Fruit fly (Drosophila melanogaster) whole organism, adult: ENCODE data around the gene Mp.

ENCODE experiments used
- CG14711 ChIP-seq: fragments of 200-800 bp; sonication (Bioruptor generic); optimal IDR thresholded peaks from 2 replicates; lab custom pipeline; 2018; ENCODE audit warnings: missing biosample characterization, mild to moderate bottlenecking, missing genetic modification characterization, moderate library complexity
- CG1620 ChIP-seq: fragments of 200-800 bp; sonication (Bioruptor generic); optimal IDR thresholded peaks from 2 replicates; lab custom pipeline; 2016; ENCODE audit warnings: missing biosample characterization, missing genetic modification characterization
- CG33017 ChIP-seq: fragments of 200-800 bp; sonication (Bioruptor generic); optimal IDR thresholded peaks from 2 replicates; lab custom pipeline; 2018; ENCODE audit warnings: missing biosample characterization, mild to moderate bottlenecking, missing genetic modification characterization, moderate library complexity
- CG5204 ChIP-seq: fragments of 200-800 bp; sonication (Bioruptor generic); optimal IDR thresholded peaks from 2 replicates; lab custom pipeline; 2016; ENCODE audit warnings: missing biosample characterization, missing genetic modification characterization
- Clk ChIP-seq: fragments of 200-800 bp; sonication (Bioruptor generic); optimal IDR thresholded peaks from 2 replicates; lab custom pipeline; 2017; ENCODE audit warnings: missing biosample characterization, missing genetic modification characterization
- bab1 ChIP-seq: fragments of 200-800 bp; sonication (Bioruptor generic); optimal IDR thresholded peaks from 3 replicates; lab custom pipeline; 2019; ENCODE audit warnings: missing biosample characterization, mild to moderate bottlenecking, missing genetic modification characterization, moderate library complexity
- kay ChIP-seq: fragments of 200-800 bp; sonication (Bioruptor generic); peaks from one replicate; lab custom pipeline; 2016; ENCODE audit warnings: missing biosample characterization, missing genetic modification characterization, borderline replicate concordance
- pad ChIP-seq: fragments of 200-800 bp; sonication (Bioruptor generic); optimal IDR thresholded peaks from 3 replicates; lab custom pipeline; 2017; ENCODE audit warnings: missing biosample characterization, missing genetic modification characterization, mild to moderate bottlenecking, moderate library complexity, missing genetic modification reagents
- toe ChIP-seq: fragments of 200-800 bp; sonication (Bioruptor generic); optimal IDR thresholded peaks from 2 replicates; lab custom pipeline; 2016; ENCODE audit warnings: missing biosample characterization, missing genetic modification characterization

DNA sequence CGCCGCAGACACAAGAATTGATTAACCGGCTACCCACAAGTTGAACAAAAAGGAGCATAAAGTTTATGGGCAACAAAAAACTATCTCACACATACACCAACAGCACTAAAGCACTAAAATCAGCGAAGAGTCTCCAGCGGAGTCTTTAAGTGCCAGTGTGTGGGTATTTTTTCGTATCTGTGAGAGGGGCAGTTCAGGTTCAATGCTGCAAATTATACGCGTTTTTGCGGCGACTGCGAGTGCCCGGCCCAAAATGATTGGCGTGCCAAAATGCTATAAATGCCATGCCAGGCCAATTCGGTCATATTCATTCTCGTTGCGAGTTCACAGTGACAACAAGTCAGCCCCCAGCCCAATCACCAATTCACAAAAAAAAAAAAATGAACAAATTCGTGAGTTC lies 94.3 kb downstream of the Mp start, which contains the start of gene Cpr65Ec:
- TF ChIP-seq pad (GFP tag; lab: Kevin White, UChicago): no peak
- TF ChIP-seq CG33017 (tag; lab: Kevin White, UChicago): no peak
- TF ChIP-seq kay (GFP tag; lab: Kevin White, UChicago): no peak
- TF ChIP-seq CG5204 (GFP tag; lab: Kevin White, UChicago): no peak
- TF ChIP-seq Clk (GFP tag; lab: Kevin White, UChicago): no peak
- no peak for TF ChIP-seq toe (GFP tag; lab: Kevin White, UChicago)
- no peak for TF ChIP-seq CG1620 (GFP tag; lab: Kevin White, UChicago)
- TF ChIP-seq bab1 (GFP tag; lab: Kevin White, UChicago): no peak
- no peak for TF ChIP-seq CG14711 (tag; lab: Kevin White, UChicago)
